Fruit fly (Drosophila melanogaster): ENCODE data around the gene CG46448.
A peak's percentile ranks its signal among the peaks of the same experiment; 100 is the strongest.

Gene CG46448

DNA sequence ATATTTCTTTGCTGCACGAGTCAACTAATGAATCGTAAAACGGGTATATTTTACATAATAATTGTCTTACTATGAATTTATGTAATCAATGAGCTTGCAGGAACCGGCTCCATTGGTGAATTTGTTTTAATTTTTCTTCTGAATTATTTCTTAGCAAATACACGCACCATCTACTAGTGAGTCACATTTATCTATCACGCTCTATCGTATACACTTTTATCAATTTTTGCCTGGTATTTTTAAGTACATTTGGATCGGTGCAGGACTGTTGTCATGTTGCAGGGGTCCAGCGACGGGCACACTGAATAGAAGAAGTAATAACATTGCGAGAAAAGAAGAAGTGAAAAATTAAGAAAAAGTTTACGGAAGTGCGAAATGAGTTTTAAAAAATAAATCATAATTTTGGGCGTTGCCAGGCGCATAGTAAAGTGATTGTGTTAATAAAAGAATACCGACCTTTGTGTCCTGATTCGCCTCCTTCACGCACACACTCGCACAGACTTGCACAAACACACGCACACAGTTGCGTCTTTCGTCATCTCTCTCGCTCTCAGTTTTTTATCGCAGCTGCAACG, 26.3 kb upstream of the CG46448 start, which contains the start of the genes Rab5 and Axud1 (continued):
- no peak for TF ChIP-seq CG3847 (GFP tag; IDR thresholded peaks at IDR 0.05)
- no peak for TF ChIP-seq CG31388 (GFP tag; optimal IDR thresholded peaks at IDR 0.05)
- TF ChIP-seq Eip74EF (GFP tag; optimal IDR thresholded peaks at IDR 0.05), result peak in 1 of 2 experiments; percentile 12
- TF ChIP-seq dan (GFP tag; IDR thresholded peaks at IDR 0.05), result no peak
- TF ChIP-seq CG3281 (GFP tag; optimal IDR thresholded peaks at IDR 0.05), result no peak
- TF ChIP-seq wdn (GFP tag; IDR thresholded peaks at IDR 0.05), result no peak
- TF ChIP-seq sob (GFP tag; IDR thresholded peaks at IDR 0.05), result peak; percentile 30; the same call in 1 of the 2 replicates
- TF ChIP-seq Dek (tag; optimal IDR thresholded peaks at IDR 0.05), result peak; percentile 7
- no peak for TF ChIP-seq CG7372 (GFP tag; IDR thresholded peaks at IDR 0.05)
- no peak for TF ChIP-seq HLH3B (GFP tag; IDR thresholded peaks at IDR 0.05)
- TF ChIP-seq CG32532 (GFP tag; IDR thresholded peaks at IDR 0.05), result peak; percentile 29; the same call in 1 of the 2 replicates
- peak; percentile 32 for TF ChIP-seq nom (GFP tag; optimal IDR thresholded peaks at IDR 0.05)
- no peak for TF ChIP-seq GATAe (GFP tag; conservative IDR thresholded peaks at IDR 0.05)
- TF ChIP-seq inv (GFP tag; IDR thresholded peaks at IDR 0.05; ENCODE audit: partially characterized antibody), result no peak
- TF ChIP-seq CG18262 (tag; optimal IDR thresholded peaks at IDR 0.05), result no peak
- no peak for TF ChIP-seq CG10654 (GFP tag; optimal IDR thresholded peaks at IDR 0.05)
- no peak for TF ChIP-seq caup (GFP tag; optimal IDR thresholded peaks at IDR 0.05; ENCODE audit: severe bottlenecking)
- TF ChIP-seq CG6765 (GFP tag; optimal IDR thresholded peaks at IDR 0.05), result no peak
- peak; percentile 91 for TF ChIP-seq CG15514 (GFP tag; optimal IDR thresholded peaks at IDR 0.05)
- TF ChIP-seq tup (GFP tag; optimal IDR thresholded peaks at IDR 0.05), result no peak
- TF ChIP-seq CG13775 (GFP tag; optimal IDR thresholded peaks at IDR 0.05), result no peak
- peak; percentile 53; the same call in 1 of the 3 replicates for TF ChIP-seq CG34224 (GFP tag; IDR thresholded peaks at IDR 0.05; ENCODE audit: partially characterized antibody)
- TF ChIP-seq CG18619 (GFP tag; optimal IDR thresholded peaks at IDR 0.05), result no peak
- 0 out of 2 replicates have a peak, but pooled peaks have one; percentile 13 for TF ChIP-seq CG8765 (GFP tag; IDR thresholded peaks at IDR 0.05)
- TF ChIP-seq fd102C (GFP tag; optimal IDR thresholded peaks at IDR 0.05), result no peak
- TF ChIP-seq Tbp (GFP tag; optimal IDR thresholded peaks at IDR 0.05), result peak; percentile 74
- peak; percentile 42 for TF ChIP-seq CG10267 (tag; optimal IDR thresholded peaks at IDR 0.05)
- no peak for TF ChIP-seq CG12155 (GFP tag; optimal IDR thresholded peaks at IDR 0.05)
- peak; percentile 41 for TF ChIP-seq Dref (GFP tag; IDR thresholded peaks at IDR 0.05)
- TF ChIP-seq peb (GFP tag; IDR thresholded peaks at IDR 0.05), result no peak
- no peak for TF ChIP-seq CG6272 (GFP tag; IDR thresholded peaks at IDR 0.05)
- TF ChIP-seq unpg (GFP tag; optimal IDR thresholded peaks at IDR 0.05), result peak; percentile 2
- TF ChIP-seq Awh (GFP tag; IDR thresholded peaks at IDR 0.05), result no peak
- peak; percentile 18 for TF ChIP-seq CG12391 (tag; optimal IDR thresholded peaks at IDR 0.05)
- TF ChIP-seq scrt (GFP tag; optimal IDR thresholded peaks at IDR 0.05), result no peak
- no peak for TF ChIP-seq CG5953 (GFP tag; IDR thresholded peaks at IDR 0.05)
- TF ChIP-seq CG8359 (GFP tag; optimal IDR thresholded peaks at IDR 0.05; ENCODE audit: borderline replicate concordance), result no peak
- no peak for TF ChIP-seq ac (GFP tag; optimal IDR thresholded peaks at IDR 0.05)
- no peak for TF ChIP-seq CG13296 (GFP tag; optimal IDR thresholded peaks at IDR 0.05)
- peak; percentile 14 for TF ChIP-seq Dp (GFP tag; optimal IDR thresholded peaks at IDR 0.05)
- TF ChIP-seq dmrt99B (tag; optimal IDR thresholded peaks at IDR 0.05), result no peak
- no peak for TF ChIP-seq wek (GFP tag; optimal IDR thresholded peaks at IDR 0.05)
- peak; percentile 19 for TF ChIP-seq lab (GFP tag; optimal IDR thresholded peaks at IDR 0.05)
- TF ChIP-seq CG11504 (tag; optimal IDR thresholded peaks at IDR 0.05), result peak; percentile 46
- TF ChIP-seq CG6175 (GFP tag; IDR thresholded peaks at IDR 0.05), result no peak
- TF ChIP-seq CG11560 (tag; IDR thresholded peaks at IDR 0.05), result no peak
- TF ChIP-seq Drgx (GFP tag; IDR thresholded peaks at IDR 0.05), result no peak
- no peak for TF ChIP-seq Asciz (GFP tag; optimal IDR thresholded peaks at IDR 0.05)
- TF ChIP-seq Ets97D (GFP tag; optimal IDR thresholded peaks at IDR 0.05), result peak; percentile 57

Data from whole organism, embryonic.